Worm (Caenorhabditis elegans) whole organism, young adult: Measurements from ENCODE around the gene gly-3.
"Not testable (repeated sequence)": the region's sequence is repeated elsewhere in the genome, so short reads cannot be mapped to it uniquely, and the experiment has no call there.

Experiments used
- Y56A3A.18 ChIP-seq: fragments of 200-800 bp; sonication (Bioruptor generic); IDR thresholded peaks from 2 replicates; pipeline ENCODE4 v1.3.6; 2022; ENCODE audit warnings: missing genetic modification reagents, missing genetic modification characterization, missing compliant biosample characterization
- Y67H2A.10 ChIP-seq: fragments of 200-800 bp; sonication (Bioruptor generic); conservative IDR thresholded peaks from 2 replicates; pipeline ENCODE4 v1.3.6; 2022; ENCODE audit warnings: missing genetic modification reagents, missing genetic modification characterization, missing compliant biosample characterization
- ZK185.1 ChIP-seq: sonication (generic microtip); optimal IDR thresholded peaks from 2 replicates; lab custom pipeline; 2016; ENCODE audit warnings: mild to moderate bottlenecking, missing genetic modification characterization, missing compliant biosample characterization; ENCODE audit not compliant: poor library complexity, severe bottlenecking
- him-1 ChIP-seq: sonication (generic microtip); optimal IDR thresholded peaks from 2 replicates; lab custom pipeline; 2016; ENCODE audit warnings: missing genotype, missing genetic modification reagents, missing genetic modification characterization, missing compliant biosample characterization
- hmg-20 ChIP-seq: fragments of 200-800 bp; sonication (Bioruptor generic); IDR thresholded peaks from 2 replicates; pipeline ENCODE4 v1.3.6; 2022; ENCODE audit warnings: missing genetic modification reagents, missing genetic modification characterization, missing compliant biosample characterization
- nhr-27 ChIP-seq: fragments of 200-800 bp; sonication (Bioruptor generic); optimal IDR thresholded peaks from 2 replicates; lab custom pipeline; 2018; ENCODE audit warnings: mild to moderate bottlenecking, missing genetic modification characterization, moderate library complexity, missing compliant biosample characterization
- pha-4 ChIP-seq: fragments of 150-350 bp; sonication (generic microtip); optimal IDR thresholded peaks from 2 replicates; lab custom pipeline; 2014; ENCODE audit warnings: missing biosample characterization, missing genetic modification reagents, missing genetic modification characterization
- unc-130 ChIP-seq: sonication (generic microtip); optimal IDR thresholded peaks from 2 replicates; lab custom pipeline; 2016; ENCODE audit warnings: missing genetic modification reagents, missing genetic modification characterization, missing compliant biosample characterization

DNA sequence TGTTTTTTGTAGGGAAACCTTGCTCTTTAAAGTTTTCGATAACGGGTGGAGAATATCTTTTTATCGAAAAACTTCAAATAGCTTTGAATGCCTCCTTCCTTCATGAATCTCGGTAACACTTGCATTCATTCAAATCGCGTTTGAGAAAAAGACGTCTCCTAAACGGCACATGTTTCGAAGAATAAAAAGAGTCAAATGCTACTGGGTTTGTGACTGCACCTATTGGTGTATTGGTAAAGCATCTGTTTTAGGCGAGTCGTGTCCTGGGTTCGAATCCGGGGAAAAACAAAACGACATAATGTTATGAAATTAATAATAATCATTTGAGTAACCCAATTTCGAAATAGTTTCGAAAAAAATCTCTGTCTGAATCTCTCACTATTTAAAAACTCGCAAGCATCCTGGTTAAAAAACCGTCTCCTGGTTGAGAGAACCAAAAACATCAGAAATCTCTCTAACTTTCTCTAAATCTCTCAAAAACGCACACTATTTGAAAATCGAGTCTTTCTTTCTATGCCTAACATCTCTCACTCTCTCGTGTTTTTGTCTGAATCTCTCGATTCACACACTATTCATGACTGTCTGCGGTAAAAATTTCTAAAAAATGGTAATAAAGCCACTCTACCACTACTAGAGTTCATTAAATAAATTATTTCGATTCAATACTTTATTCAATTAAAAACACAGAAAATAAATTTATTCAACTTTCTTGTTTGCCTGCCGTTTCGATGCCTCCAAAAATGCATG, 48.6 kb upstream of the gly-3 start:
- not testable (repeated sequence) for TF ChIP-seq him-1; unc-130 (GFP tag; lab: Kevin White, UChicago); pha-4 (tag; lab: Kevin White, UChicago); Y67H2A.10 (GFP tag; lab: Robert Waterston, UW); hmg-20 (GFP tag; lab: Robert Waterston, UW); nhr-27 (tag; lab: Kevin White, UChicago); Y56A3A.18 (GFP tag; lab: Robert Waterston, UW); ZK185.1
